Worm (Caenorhabditis elegans) whole organism, L3 larva: Measurements from ENCODE around the gene gpr-2.
"Not testable (repeated sequence)": the region's sequence is repeated elsewhere in the genome, so short reads cannot be mapped to it uniquely, and the experiment has no call there.

ENCODE experiments used
- R02D3.7 ChIP-seq: fragments of 150-350 bp; optimal IDR thresholded peaks from 2 replicates; lab custom pipeline; 2014; ENCODE audit warnings: missing biosample characterization, missing genetic modification characterization
- aly-2 ChIP-seq: fragments of 150-350 bp; optimal IDR thresholded peaks from 2 replicates; lab custom pipeline; 2014; ENCODE audit warnings: missing biosample characterization, missing genetic modification characterization
- ama-1 ChIP-seq: fragments of 150-350 bp; optimal IDR thresholded peaks from 2 replicates; lab custom pipeline; 2018
- ceh-16 ChIP-seq: sonication (generic microtip); optimal IDR thresholded peaks from 2 replicates; lab custom pipeline; 2017; ENCODE audit warnings: missing biosample characterization, missing genetic modification characterization
- ceh-28 ChIP-seq: fragments of 150-350 bp; optimal IDR thresholded peaks from 2 replicates; lab custom pipeline; 2014; ENCODE audit warnings: missing biosample characterization, missing genetic modification reagents, missing genetic modification characterization
- ceh-82 ChIP-seq: fragments of 150-350 bp; optimal IDR thresholded peaks from 2 replicates; lab custom pipeline; 2014; ENCODE audit warnings: missing biosample characterization, missing genetic modification characterization
- daf-12 ChIP-seq: fragments of 150-350 bp; optimal IDR thresholded peaks from 2 replicates; lab custom pipeline; 2014; ENCODE audit warnings: missing biosample characterization, missing genetic modification reagents, missing genetic modification characterization
- egl-27 ChIP-seq: sonication (generic microtip); optimal IDR thresholded peaks from 4 replicates; lab custom pipeline; 2017; ENCODE audit warnings: missing biosample characterization, missing genetic modification reagents, missing genetic modification characterization
- egl-5 ChIP-seq: fragments of 150-350 bp; optimal IDR thresholded peaks from 2 replicates; lab custom pipeline; 2017; ENCODE audit warnings: missing biosample characterization, missing genetic modification reagents, missing genetic modification characterization, inconsistent platforms
- elt-1 ChIP-seq: fragments of 150-350 bp; optimal IDR thresholded peaks from 2 replicates; lab custom pipeline; 2014; ENCODE audit warnings: missing biosample characterization, missing genetic modification characterization
- elt-2 ChIP-seq: sonication (generic microtip); optimal IDR thresholded peaks from 2 replicates; lab custom pipeline; 2016; ENCODE audit warnings: missing genetic modification reagents, mild to moderate bottlenecking, missing genetic modification characterization, missing compliant biosample characterization
- elt-3 ChIP-seq, 3 experiments: fragments of 150-350 bp in 1 of 3; sonication (generic microtip) in 2 of 3; optimal IDR thresholded peaks; 2 replicates in 2 of 3; 4 replicates in 1 of 3; lab custom pipeline; 2014 to 2017; ENCODE audit warnings: missing biosample characterization in 3 of 3, missing genetic modification characterization in 3 of 3
- fkh-10 ChIP-seq: sonication (generic microtip); optimal IDR thresholded peaks from 2 replicates; lab custom pipeline; 2017; ENCODE audit warnings: missing biosample characterization, missing genetic modification reagents, missing genetic modification characterization
- fos-1 ChIP-seq: fragments of 150-350 bp; optimal IDR thresholded peaks from 2 replicates; lab custom pipeline; 2014; ENCODE audit warnings: missing biosample characterization, missing genetic modification characterization
- hmg-11 ChIP-seq: sonication (generic microtip); optimal IDR thresholded peaks from 2 replicates; lab custom pipeline; 2016; ENCODE audit warnings: missing genetic modification characterization, missing compliant biosample characterization
- jun-1 ChIP-seq: fragments of 150-350 bp; optimal IDR thresholded peaks from 2 replicates; lab custom pipeline; 2014; ENCODE audit warnings: missing biosample characterization, missing genetic modification reagents, missing genetic modification characterization
- lin-15B ChIP-seq: fragments of 150-350 bp; optimal IDR thresholded peaks from 2 replicates; lab custom pipeline; 2014; ENCODE audit warnings: missing biosample characterization, missing genetic modification characterization
- lin-39 ChIP-seq: fragments of 150-350 bp; optimal IDR thresholded peaks from 2 replicates; lab custom pipeline; 2018; ENCODE audit warnings: missing biosample characterization, missing genetic modification reagents, missing genetic modification characterization
- lsy-12 ChIP-seq: sonication (generic microtip); optimal IDR thresholded peaks from 2 replicates; lab custom pipeline; 2016; ENCODE audit warnings: mild to moderate bottlenecking, missing genetic modification characterization, missing compliant biosample characterization
- mdl-1 ChIP-seq: fragments of 150-350 bp; optimal IDR thresholded peaks from 2 replicates; lab custom pipeline; 2014; ENCODE audit warnings: missing biosample characterization, missing genetic modification characterization
- mml-1 ChIP-seq: fragments of 150-350 bp; sonication (generic microtip); optimal IDR thresholded peaks from 3 replicates; lab custom pipeline; 2014; ENCODE audit warnings: missing biosample characterization, missing genetic modification characterization
- nfya-1 ChIP-seq: sonication (generic microtip); optimal IDR thresholded peaks from 2 replicates; lab custom pipeline; 2017; ENCODE audit warnings: missing genetic modification characterization, mild to moderate bottlenecking, missing compliant biosample characterization, antibody characterized with exemption, moderate library complexity; ENCODE audit not compliant: insufficient read depth
- nhr-11 ChIP-seq: fragments of 150-350 bp; optimal IDR thresholded peaks from 2 replicates; lab custom pipeline; 2014; ENCODE audit warnings: missing biosample characterization, missing genetic modification characterization
- nhr-12 ChIP-seq: fragments of 150-350 bp; optimal IDR thresholded peaks from 2 replicates; lab custom pipeline; 2014; ENCODE audit warnings: missing biosample characterization, missing genetic modification characterization
- nhr-23 ChIP-seq: fragments of 150-350 bp; optimal IDR thresholded peaks from 2 replicates; lab custom pipeline; 2014; ENCODE audit warnings: missing biosample characterization, missing genetic modification reagents, missing genetic modification characterization
- nhr-237 ChIP-seq: fragments of 150-350 bp; optimal IDR thresholded peaks from 2 replicates; lab custom pipeline; 2014; ENCODE audit warnings: missing biosample characterization, missing genetic modification characterization
- nhr-25 ChIP-seq: sonication (generic microtip); optimal IDR thresholded peaks from 2 replicates; lab custom pipeline; 2017; ENCODE audit warnings: missing biosample characterization, missing genetic modification characterization
- nhr-28 ChIP-seq: fragments of 150-350 bp; optimal IDR thresholded peaks from 2 replicates; lab custom pipeline; 2014; ENCODE audit warnings: missing biosample characterization, missing genetic modification characterization
- nhr-43 ChIP-seq: sonication (generic microtip); optimal IDR thresholded peaks from 2 replicates; lab custom pipeline; 2016; ENCODE audit warnings: mild to moderate bottlenecking, missing genetic modification characterization, missing compliant biosample characterization; ENCODE audit not compliant: poor library complexity, severe bottlenecking
- nhr-76 ChIP-seq: fragments of 150-350 bp; sonication (generic microtip); optimal IDR thresholded peaks from 5 replicates; lab custom pipeline; 2014; ENCODE audit warnings: missing biosample characterization, missing genetic modification characterization
- nhr-77 ChIP-seq: fragments of 150-350 bp; optimal IDR thresholded peaks from 2 replicates; lab custom pipeline; 2014; ENCODE audit warnings: missing biosample characterization, missing genetic modification characterization
- pha-4 ChIP-seq: fragments of 150-350 bp; optimal IDR thresholded peaks from 2 replicates; lab custom pipeline; 2014; ENCODE audit warnings: missing biosample characterization, missing genetic modification reagents, missing genetic modification characterization
- pqm-1 ChIP-seq: fragments of 150-350 bp; optimal IDR thresholded peaks from 2 replicates; lab custom pipeline; 2017; ENCODE audit warnings: missing biosample characterization, missing genetic modification characterization, inconsistent platforms
- skn-1 ChIP-seq: fragments of 150-350 bp; optimal IDR thresholded peaks from 2 replicates; lab custom pipeline; 2014; ENCODE audit warnings: missing biosample characterization, missing genetic modification characterization
- snpc-4 ChIP-seq: fragments of 150-350 bp; optimal IDR thresholded peaks from 2 replicates; lab custom pipeline; 2014; ENCODE audit warnings: missing biosample characterization, missing genetic modification characterization
- tbx-2 ChIP-seq: sonication (generic microtip); optimal IDR thresholded peaks from 2 replicates; lab custom pipeline; 2016; ENCODE audit warnings: mild to moderate bottlenecking, missing genetic modification characterization, missing compliant biosample characterization
- unc-39 ChIP-seq: sonication (generic microtip); optimal IDR thresholded peaks from 4 replicates; lab custom pipeline; 2017; ENCODE audit warnings: missing biosample characterization, missing genetic modification characterization
- zag-1 ChIP-seq: fragments of 150-350 bp; optimal IDR thresholded peaks from 2 replicates; lab custom pipeline; 2014; ENCODE audit warnings: missing biosample characterization, missing genetic modification characterization

gpr-2 gene

ce11 chrIII:9433576-9434107 lies 40.7 kb upstream of the gpr-2 start, which contains the start of gene cpar-1:
Gene cpar-1 (plus strand): TSS chrIII:9434057.
- TF ChIP-seq elt-2 (tag; lab: Kevin White, UChicago) (no peak), elt-3 (tag; optimal IDR thresholded peaks at IDR 0.05; lab: Kevin White, UChicago) (no peak), egl-27 (tag; lab: Kevin White, UChicago) (no peak), nhr-12 (tag; lab: Kevin White, UChicago) (no peak), daf-12 (no peak), lin-15B (tag; lab: Kevin White, UChicago) (no peak), lsy-12 (tag; lab: Kevin White, UChicago) (no peak), nhr-77 (no peak), nfya-1 (tag; lab: Kevin White, UChicago) (no peak), elt-1 (no peak), nhr-28 (no peak), ceh-16 (tag; lab: Kevin White, UChicago) (no peak), tbx-2 (tag; lab: Kevin White, UChicago) (no peak), nhr-23 (no peak), R02D3.7 (tag; lab: Kevin White, UChicago) (no peak), mml-1 (no peak), zag-1 (no peak), aly-2 (tag; lab: Kevin White, UChicago) (no peak), fos-1 (tag; lab: Kevin White, UChicago) (no peak), egl-5 (tag; lab: Kevin White, UChicago) (no peak)
- TF ChIP-seq, all 47 proteins: peak for 0

- TF ChIP-seq ceh-16 (tag; lab: Kevin White, UChicago), result no peak
- no peak for TF ChIP-seq aly-2 (tag; lab: Kevin White, UChicago)
- TF ChIP-seq tbx-2 (tag; lab: Kevin White, UChicago), result no peak
- no peak for TF ChIP-seq zag-1
- no peak for TF ChIP-seq pha-4 (tag; lab: Kevin White, UChicago)
- no peak for TF ChIP-seq ceh-28 (tag; lab: Kevin White, UChicago)
Observed at ce11 chrIII:9426301-9426700, 33.3 kb upstream of the gpr-2 start, which contains the start of gene T26G10.5. Gene T26G10.5 (minus strand): TSS chrIII:9426401.

- not testable (repeated sequence) for TF ChIP-seq egl-27 (tag; lab: Kevin White, UChicago); daf-12; nfya-1 (tag; lab: Kevin White, UChicago)
Observed at ce11 chrIII:9420231-9420630, 27.3 kb upstream of the gpr-2 start, which contains the start of gene T26G10.4. Gene T26G10.4 (plus strand): TSS chrIII:9420531.

ce11 chrIII:9413340-9413739 lies 20.4 kb upstream of the gpr-2 start, which contains the start of gene T26G10.3:
Gene T26G10.3 (minus strand): TSS chrIII:9413440.
- TF ChIP-seq mml-1 (no peak), ama-1 (lab: Kevin White, UChicago) (no peak), elt-3 (tag; optimal IDR thresholded peaks at IDR 0.05; lab: Kevin White, UChicago) (no peak), nhr-25 (no peak), aly-2 (tag; lab: Kevin White, UChicago) (no peak), nhr-11 (no peak), daf-12 (no peak), R02D3.7 (tag; lab: Kevin White, UChicago) (no peak), nhr-237 (no peak), lin-15B (tag; lab: Kevin White, UChicago) (no peak)

- peak; percentile 90 for TF ChIP-seq snpc-4 (tag; lab: Kevin White, UChicago)
- TF ChIP-seq lin-15B (tag; lab: Kevin White, UChicago), result peak; percentile 24
Observed at ce11 chrIII:9408304-9408703, 15.3 kb upstream of the gpr-2 start.

ce11 chrIII:9406600-9406999 lies 13.6 kb upstream of the gpr-2 start, which contains the start of gene T26G10.1:
Gene T26G10.1 (minus strand): TSS chrIII:9406641.
- TF ChIP-seq zag-1, result no peak
- TF ChIP-seq egl-5 (tag; lab: Kevin White, UChicago), result no peak
- no peak for TF ChIP-seq daf-12
- TF ChIP-seq nhr-77, result peak; percentile 52
- TF ChIP-seq ceh-28 (tag; lab: Kevin White, UChicago), result peak; percentile 55
- TF ChIP-seq lsy-12 (tag; lab: Kevin White, UChicago), result peak; percentile 9
- TF ChIP-seq pha-4 (tag; lab: Kevin White, UChicago), result peak; percentile 40
- peak; percentile 61 for TF ChIP-seq nhr-23
- TF ChIP-seq R02D3.7 (tag; lab: Kevin White, UChicago), result peak; percentile 97
- no peak for TF ChIP-seq mdl-1
- TF ChIP-seq nfya-1 (tag; lab: Kevin White, UChicago), result peak; percentile 73
- peak; percentile 30 for TF ChIP-seq hmg-11 (tag; lab: Kevin White, UChicago)
- peak; percentile 31 for TF ChIP-seq elt-2 (tag; lab: Kevin White, UChicago)
- no peak for TF ChIP-seq ceh-82 (tag; lab: Kevin White, UChicago)
- TF ChIP-seq tbx-2 (tag; lab: Kevin White, UChicago), result peak; percentile 19
- peak; percentile 95 for TF ChIP-seq lin-15B (tag; lab: Kevin White, UChicago)
- TF ChIP-seq mml-1, result no peak
- no peak for TF ChIP-seq unc-39
- TF ChIP-seq jun-1 (tag; lab: Kevin White, UChicago), result peak; percentile 19
- TF ChIP-seq nhr-25, result peak; percentile 41
- peak; percentile 7 for TF ChIP-seq fkh-10 (GFP tag; lab: Kevin White, UChicago)
- TF ChIP-seq nhr-43 (tag; lab: Kevin White, UChicago), result peak; percentile 59
- peak; percentile 19 for TF ChIP-seq pqm-1 (tag; lab: Kevin White, UChicago)
- peak; percentile 80 for TF ChIP-seq snpc-4 (tag; lab: Kevin White, UChicago)
- no peak for TF ChIP-seq nhr-76 (tag; lab: Kevin White, UChicago)
- peak; percentile 31 for TF ChIP-seq skn-1 (tag; lab: Kevin White, UChicago)
- peak; percentile 31 for TF ChIP-seq lin-39 (tag; lab: Kevin White, UChicago)
